Fruit fly (Drosophila melanogaster) whole organism, embryonic: ENCODE measurements around the gene teq.
A peak's percentile ranks its signal among the peaks of the same experiment; 100 is the strongest.

Source experiments
- Adf1 ChIP-seq: fragments of 200-800 bp; sonication (Bioruptor generic); IDR thresholded peaks from 2 replicates; pipeline ENCODE4 v1.3.6; 2022; ENCODE audit warnings: missing biosample characterization, missing genetic modification characterization
- Bgb ChIP-seq: fragments of 200-800 bp; sonication (Bioruptor generic); IDR thresholded peaks from 2 replicates; pipeline ENCODE4 v1.3.6; 2022; ENCODE audit warnings: missing biosample characterization, missing genetic modification characterization; ENCODE audit not compliant: partially characterized antibody
- CG10267 ChIP-seq: fragments of 200-800 bp; sonication (Bioruptor generic); optimal IDR thresholded peaks from 2 replicates; lab custom pipeline; 2018; ENCODE audit warnings: missing biosample characterization, mild to moderate bottlenecking, missing genetic modification characterization, moderate library complexity
- CG10321 ChIP-seq: fragments of 200-800 bp; sonication (Bioruptor generic); IDR thresholded peaks from 2 replicates; pipeline ENCODE4 v1.3.6; 2022; ENCODE audit warnings: missing biosample characterization, missing genetic modification characterization
- CG11695 ChIP-seq: fragments of 200-800 bp; sonication (Bioruptor generic); IDR thresholded peaks from 3 replicates; pipeline ENCODE4 v1.3.6; 2022; ENCODE audit warnings: missing biosample characterization, missing genetic modification characterization
- CG17802 ChIP-seq: fragments of 200-800 bp; sonication (Bioruptor generic); optimal IDR thresholded peaks from 2 replicates; lab custom pipeline; 2018; ENCODE audit warnings: missing biosample characterization, mild to moderate bottlenecking, missing genetic modification characterization, moderate library complexity
- CG1832 ChIP-seq: fragments of 200-800 bp; sonication (Bioruptor generic); optimal IDR thresholded peaks from 2 replicates; lab custom pipeline; 2017; ENCODE audit warnings: missing biosample characterization, mild to moderate bottlenecking, missing genetic modification characterization, inconsistent platforms
- CG2199 ChIP-seq: fragments of 200-800 bp; sonication (Bioruptor generic); IDR thresholded peaks from 3 replicates; pipeline ENCODE4 v1.3.6; 2022; ENCODE audit warnings: missing biosample characterization, missing genetic modification characterization
- CG31441 ChIP-seq: fragments of 200-800 bp; sonication (Bioruptor generic); IDR thresholded peaks from 2 replicates; pipeline ENCODE4 v1.3.6; 2022; ENCODE audit warnings: missing biosample characterization, missing genetic modification characterization
- CG32767 ChIP-seq: fragments of 200-800 bp; sonication (Bioruptor generic); IDR thresholded peaks from 2 replicates; pipeline ENCODE4 v1.3.6; 2022; ENCODE audit warnings: missing biosample characterization, missing genetic modification characterization
- CG4707 ChIP-seq: fragments of 200-800 bp; sonication (Bioruptor generic); optimal IDR thresholded peaks from 2 replicates; lab custom pipeline; 2018; ENCODE audit warnings: missing biosample characterization, mild to moderate bottlenecking, missing genetic modification characterization, moderate library complexity
- CG6254 ChIP-seq: fragments of 200-800 bp; sonication (Bioruptor generic); optimal IDR thresholded peaks from 3 replicates; lab custom pipeline; 2017; ENCODE audit warnings: mild to moderate bottlenecking, missing biosample characterization, missing genetic modification reagents, missing genetic modification characterization
- CG6813 ChIP-seq: fragments of 200-800 bp; sonication (Bioruptor generic); optimal IDR thresholded peaks from 2 replicates; lab custom pipeline; 2017; ENCODE audit warnings: missing biosample characterization, missing genetic modification characterization, mild to moderate bottlenecking, moderate library complexity, missing genetic modification reagents
- CG8290 ChIP-seq, 3 experiments: fragments of 200-800 bp; sonication (Bioruptor generic); optimal IDR thresholded peaks; 2 replicates each; lab custom pipeline; 2016 to 2019; ENCODE audit warnings: missing biosample characterization in 3 of 3, missing genetic modification characterization in 3 of 3, mild to moderate bottlenecking in 2 of 3, moderate library complexity in 1 of 3
- CoRest ChIP-seq: fragments of 200-800 bp; sonication (Bioruptor generic); optimal IDR thresholded peaks from 3 replicates; lab custom pipeline; 2018; ENCODE audit warnings: missing biosample characterization, mild to moderate bottlenecking, missing genetic modification characterization, moderate library complexity
- D ChIP-seq, 2 experiments: fragments of 200-800 bp in 1 of 2; fragments of >200 bp in 1 of 2; sonication (Bioruptor generic) in 1 of 2; optimal IDR thresholded peaks; 2 replicates in 1 of 2; 3 replicates in 1 of 2; lab custom pipeline; 2017; ENCODE audit warnings: mild to moderate bottlenecking in 1 of 2, missing biosample characterization in 1 of 2, missing genetic modification characterization in 1 of 2, missing genetic modification reagents in 1 of 2
- Drgx ChIP-seq: fragments of 200-800 bp; sonication (Bioruptor generic); IDR thresholded peaks from 2 replicates; pipeline ENCODE4 v1.3.6; 2022; ENCODE audit warnings: missing biosample characterization, missing genetic modification characterization
- HLHmδ ChIP-seq: fragments of 200-800 bp; sonication (Bioruptor generic); optimal IDR thresholded peaks from 2 replicates; lab custom pipeline; 2018; ENCODE audit warnings: missing biosample characterization, mild to moderate bottlenecking, missing genetic modification characterization, moderate library complexity
- Mes4 ChIP-seq: fragments of 200-800 bp; sonication (Bioruptor generic); optimal IDR thresholded peaks from 2 replicates; lab custom pipeline; 2016; ENCODE audit warnings: missing biosample characterization, missing genetic modification characterization
- Nf-YA ChIP-seq: fragments of 200-800 bp; sonication (Bioruptor generic); IDR thresholded peaks from 2 replicates; pipeline ENCODE4 v1.3.6; 2022; ENCODE audit warnings: missing biosample characterization, missing genetic modification characterization
- Nf-YC ChIP-seq: fragments of 200-800 bp; optimal IDR thresholded peaks from 3 replicates; lab custom pipeline; 2019; ENCODE audit warnings: missing biosample characterization, mild to moderate bottlenecking, missing genetic modification characterization, moderate library complexity
- Oli ChIP-seq: fragments of 200-800 bp; sonication (Bioruptor generic); optimal IDR thresholded peaks from 2 replicates; lab custom pipeline; 2018; ENCODE audit warnings: missing biosample characterization, mild to moderate bottlenecking, missing genetic modification characterization, moderate library complexity
- Pdp1 ChIP-seq, 2 experiments: fragments of 200-800 bp; sonication (Bioruptor generic); optimal IDR thresholded peaks; 3 replicates each; lab custom pipeline; 2016; ENCODE audit warnings: missing biosample characterization in 2 of 2, missing genetic modification characterization in 2 of 2, mild to moderate bottlenecking in 1 of 2, moderate library complexity in 1 of 2
- Scr ChIP-seq: fragments of 200-800 bp; sonication (Bioruptor generic); IDR thresholded peaks from 2 replicates; pipeline ENCODE4 v1.3.6; 2022; ENCODE audit warnings: missing biosample characterization, missing genetic modification characterization; ENCODE audit not compliant: partially characterized antibody
- ase ChIP-seq: fragments of 200-800 bp; sonication (Bioruptor generic); IDR thresholded peaks from 3 replicates; pipeline ENCODE4 v1.3.6; 2022; ENCODE audit warnings: missing biosample characterization, missing genetic modification characterization
- bbx ChIP-seq: fragments of 200-800 bp; sonication (Bioruptor generic); IDR thresholded peaks from 2 replicates; pipeline ENCODE4 v1.3.6; 2022; ENCODE audit warnings: missing biosample characterization, missing genetic modification characterization; ENCODE audit not compliant: partially characterized antibody
- bsh ChIP-seq, 2 experiments: fragments of 200-800 bp; sonication (Bioruptor generic); optimal IDR thresholded peaks; 2 replicates each; lab custom pipeline; 2017 to 2018; ENCODE audit warnings: mild to moderate bottlenecking in 2 of 2, missing biosample characterization in 2 of 2, missing genetic modification characterization in 2 of 2, moderate library complexity in 1 of 2
- cato ChIP-seq: fragments of 200-800 bp; sonication (Bioruptor generic); optimal IDR thresholded peaks from 2 replicates; lab custom pipeline; 2016; ENCODE audit warnings: missing biosample characterization, missing genetic modification characterization, borderline replicate concordance
- corto ChIP-seq: fragments of 200-800 bp; sonication (Bioruptor generic); optimal IDR thresholded peaks from 2 replicates; lab custom pipeline; 2016; ENCODE audit warnings: missing biosample characterization, mild to moderate bottlenecking, missing genetic modification characterization, moderate library complexity
- crol ChIP-seq: fragments of 200-800 bp; sonication (Bioruptor generic); IDR thresholded peaks from 2 replicates; pipeline ENCODE4 v1.3.6; 2022; ENCODE audit warnings: missing biosample characterization, missing genetic modification characterization
- gcm ChIP-seq: fragments of 200-800 bp; sonication (Bioruptor generic); optimal IDR thresholded peaks from 2 replicates; lab custom pipeline; 2019; ENCODE audit warnings: missing biosample characterization, mild to moderate bottlenecking, missing genetic modification characterization, moderate library complexity
- grn ChIP-seq: fragments of 200-800 bp; sonication (Bioruptor generic); optimal IDR thresholded peaks from 3 replicates; lab custom pipeline; 2017; ENCODE audit warnings: missing biosample characterization, missing genetic modification characterization
- h ChIP-seq: fragments of >200 bp; optimal IDR thresholded peaks from 2 replicates; lab custom pipeline; 2017
- insv ChIP-seq, 2 experiments: fragments of 200-800 bp; sonication (Bioruptor generic); optimal IDR thresholded peaks; 3 replicates each; lab custom pipeline; 2016 to 2018; ENCODE audit warnings: missing biosample characterization in 2 of 2, missing genetic modification characterization in 2 of 2
- lov ChIP-seq, 2 experiments: fragments of 200-800 bp in 1 of 2; fragments of >200 bp in 1 of 2; sonication (Bioruptor generic) in 1 of 2; IDR thresholded peaks in 1 of 2; optimal IDR thresholded peaks in 1 of 2; 2 replicates in 1 of 2; 3 replicates in 1 of 2; pipeline versions ENCODE4 v1.3.6 to Lab custom; 2017 to 2022; ENCODE audit warnings: missing biosample characterization in 1 of 2, missing genetic modification characterization in 1 of 2
- otp ChIP-seq: fragments of 200-800 bp; sonication (Bioruptor generic); IDR thresholded peaks from 3 replicates; pipeline ENCODE4, ENCODE4 v1.3.6; 2022; ENCODE audit warnings: missing biosample characterization, missing genetic modification characterization
- phol ChIP-seq: fragments of 200-800 bp; sonication (Bioruptor generic); optimal IDR thresholded peaks from 3 replicates; lab custom pipeline; 2018; ENCODE audit warnings: missing biosample characterization, mild to moderate bottlenecking, missing genetic modification characterization, moderate library complexity
- prd ChIP-seq, 3 experiments: fragments of >200 bp in 2 of 3; fragments of 200-800 bp in 1 of 3; sonication (Bioruptor generic) in 1 of 3; optimal IDR thresholded peaks in 2 of 3; IDR thresholded peaks in 1 of 3; 2 replicates in 2 of 3; 3 replicates in 1 of 3; pipeline versions ENCODE4 v1.3.6 to Lab custom; 2017 to 2022; ENCODE audit warnings: missing biosample characterization in 1 of 3, missing genetic modification characterization in 1 of 3
- sd ChIP-seq: fragments of 200-800 bp; sonication (Bioruptor generic); optimal IDR thresholded peaks from 3 replicates; lab custom pipeline; 2018; ENCODE audit warnings: missing biosample characterization, mild to moderate bottlenecking, missing genetic modification characterization, moderate library complexity
- slp2 ChIP-seq: fragments of 200-800 bp; sonication (Bioruptor generic); optimal IDR thresholded peaks from 2 replicates; lab custom pipeline; 2016; ENCODE audit warnings: missing biosample characterization, missing genetic modification characterization
- tll ChIP-seq, 2 experiments: fragments of 200-800 bp in 1 of 2; fragments of >200 bp in 1 of 2; sonication (Bioruptor generic) in 1 of 2; optimal IDR thresholded peaks; 2 replicates each; lab custom pipeline; 2017 to 2019; ENCODE audit warnings: missing biosample characterization in 2 of 2, missing genetic modification characterization in 2 of 2, mild to moderate bottlenecking in 1 of 2, moderate library complexity in 1 of 2
- usp ChIP-seq: fragments of >200 bp; optimal IDR thresholded peaks from 2 replicates; lab custom pipeline; 2017; ENCODE audit warnings: missing biosample characterization, missing genetic modification characterization
- vfl ChIP-seq: fragments of 200-800 bp; sonication (Bioruptor generic); optimal IDR thresholded peaks from 2 replicates; lab custom pipeline; 2016; ENCODE audit warnings: missing biosample characterization, missing genetic modification characterization
- z ChIP-seq: fragments of 200-800 bp; sonication (Bioruptor generic); IDR thresholded peaks from 3 replicates; pipeline ENCODE4 v1.3.6; 2022; ENCODE audit warnings: missing biosample characterization, missing genetic modification characterization
- zen ChIP-seq: fragments of 200-800 bp; sonication (Bioruptor generic); optimal IDR thresholded peaks from 3 replicates; lab custom pipeline; 2018; ENCODE audit warnings: missing biosample characterization, mild to moderate bottlenecking, missing genetic modification characterization, moderate library complexity
- zen2 ChIP-seq: fragments of 200-800 bp; sonication (Bioruptor generic); IDR thresholded peaks from 3 replicates; pipeline ENCODE4 v1.3.6; 2022; ENCODE audit warnings: missing biosample characterization, missing genetic modification characterization; ENCODE audit not compliant: partially characterized antibody

Gene teq

dm6 chr3L:9041042-9041477 lies 33.4 kb upstream of the teq start, which contains the start of gene Doc1 (continued):
- peak; percentile 25 for TF ChIP-seq vfl (GFP tag; lab: Kevin White, UChicago)
- peak; percentile 29 for TF ChIP-seq sd
- TF ChIP-seq gcm (GFP tag; lab: Kevin White, UChicago): peak; percentile 61
- TF ChIP-seq prd (optimal IDR thresholded peaks at IDR 0.05; lab: Kevin White, UChicago): no peak
- TF ChIP-seq prd (GFP tag; IDR thresholded peaks at IDR 0.05; lab: Robert Waterston, UW): peak; percentile 25; the same call in 1 of the 3 replicates
- TF ChIP-seq slp2 (GFP tag; lab: Kevin White, UChicago): no peak
- no peak for TF ChIP-seq CG32767 (GFP tag; lab: Robert Waterston, UW)
- TF ChIP-seq zen2 (GFP tag; lab: Robert Waterston, UW): 0 out of 3 replicates have a peak, but pooled peaks have one; percentile 40
- TF ChIP-seq zen: peak; percentile 21
- peak; percentile 50 for TF ChIP-seq Adf1 (GFP tag; lab: Robert Waterston, UW)
- peak; percentile 30; the same call in 1 of the 2 replicates for TF ChIP-seq Scr
- peak; percentile 96 for TF ChIP-seq Nf-YA (GFP tag; lab: Robert Waterston, UW)
- TF ChIP-seq phol (tag; lab: Kevin White, UChicago): peak; percentile 66
- TF ChIP-seq Oli: no peak
- TF ChIP-seq otp: 0 out of 3 replicates have a peak, but pooled peaks have one; percentile 12
- peak in 1 of 2 experiments; percentile 20 for TF ChIP-seq insv (GFP tag; optimal IDR thresholded peaks at IDR 0.05; lab: Kevin White, UChicago)
- peak; percentile 62 for TF ChIP-seq bbx (GFP tag; lab: Robert Waterston, UW)
- peak; percentile 30 for TF ChIP-seq grn (GFP tag; lab: Kevin White, UChicago)
- TF ChIP-seq z (GFP tag; lab: Robert Waterston, UW): peak; percentile 49; the same call in 2 of the 3 replicates
- TF ChIP-seq CoRest (tag; lab: Kevin White, UChicago): peak; percentile 11
- peak; percentile 96 for TF ChIP-seq CG10321 (GFP tag; lab: Robert Waterston, UW)
- TF ChIP-seq CG17802: no peak
- TF ChIP-seq D (optimal IDR thresholded peaks at IDR 0.05; lab: Kevin White, UChicago): peak; percentile 44
- no peak for TF ChIP-seq D (GFP tag; optimal IDR thresholded peaks at IDR 0.05; lab: Kevin White, UChicago)
- peak in 1 of 2 experiments; percentile 63 for TF ChIP-seq tll (GFP tag; optimal IDR thresholded peaks at IDR 0.05; lab: Kevin White, UChicago)
- TF ChIP-seq crol: 0 out of 2 replicates have a peak, but pooled peaks have one; percentile 9
- TF ChIP-seq CG1832: peak; percentile 90
- peak; percentile 99 for TF ChIP-seq Nf-YC
- TF ChIP-seq CG8290 (GFP tag; optimal IDR thresholded peaks at IDR 0.05; lab: Kevin White, UChicago): no peak
- no peak for TF ChIP-seq CG8290 (tag; optimal IDR thresholded peaks at IDR 0.05; lab: Kevin White, UChicago)
- TF ChIP-seq HLHmδ (GFP tag; lab: Kevin White, UChicago): no peak
- TF ChIP-seq CG2199 (GFP tag; lab: Robert Waterston, UW): 0 out of 3 replicates have a peak, but pooled peaks have one; percentile 40
- no peak for TF ChIP-seq corto
- TF ChIP-seq Pdp1 (GFP tag; optimal IDR thresholded peaks at IDR 0.05; lab: Kevin White, UChicago): peak in 1 of 2 experiments; percentile 13
- TF ChIP-seq CG6813 (GFP tag; lab: Kevin White, UChicago): no peak

- TF ChIP-seq usp (GFP tag; lab: Kevin White, UChicago): no peak
- TF ChIP-seq bsh (GFP tag; optimal IDR thresholded peaks at IDR 0.05; lab: Kevin White, UChicago): peak in 1 of 2 experiments; percentile 79
- no peak for TF ChIP-seq h (lab: Kevin White, UChicago)
- peak; percentile 70 for TF ChIP-seq CG31441 (GFP tag; lab: Robert Waterston, UW)
- no peak for TF ChIP-seq Drgx (GFP tag; lab: Robert Waterston, UW)
- TF ChIP-seq lov (optimal IDR thresholded peaks at IDR 0.05; lab: Kevin White, UChicago): no peak
- no peak for TF ChIP-seq lov (GFP tag; IDR thresholded peaks at IDR 0.05; lab: Robert Waterston, UW)
- TF ChIP-seq CG6254 (GFP tag; lab: Kevin White, UChicago): peak; percentile 58
- no peak; the same call in 2 of the 3 replicates for TF ChIP-seq ase
- TF ChIP-seq Mes4 (GFP tag; lab: Kevin White, UChicago): no peak
- peak; percentile 29; the same call in 1 of the 3 replicates for TF ChIP-seq CG11695 (GFP tag; lab: Robert Waterston, UW)
- TF ChIP-seq Bgb (GFP tag; lab: Robert Waterston, UW): no peak
- no peak for TF ChIP-seq CG4707 (GFP tag; lab: Kevin White, UChicago)
- TF ChIP-seq cato: no peak
- peak; percentile 60 for TF ChIP-seq CG10267 (tag; lab: Kevin White, UChicago)
Measured at dm6 chr3L:9042200-9042988, 32.0 kb upstream of the teq start.
